Worm (Caenorhabditis elegans): ENCODE results near the gene clec-205.
A peak's percentile ranks its signal among the peaks of the same experiment; 100 is the strongest.

The clec-205 gene

ce11 chrV:1760682-1761081, at the start of gene clec-205:
Gene clec-205 (plus strand): TSS chrV:1760893.
- TF ChIP-seq zip-2 (tag; optimal IDR thresholded peaks at IDR 0.05) (no peak), pqm-1 (tag; optimal IDR thresholded peaks at IDR 0.05) (peak; percentile 53), unc-62 (GFP tag; optimal IDR thresholded peaks at IDR 0.05 in 1 of 2) (no peak), unc-62 (tag; optimal IDR thresholded peaks at IDR 0.05) (no peak), pha-4 (GFP tag; IDR thresholded peaks at IDR 0.05) (no peak), pha-4 (tag; optimal IDR thresholded peaks at IDR 0.05) (no peak), R02D3.7 (tag; optimal IDR thresholded peaks at IDR 0.05) (no peak), spr-3 (GFP tag; optimal IDR thresholded peaks at IDR 0.05) (no peak), set-16 (GFP tag; IDR thresholded peaks at IDR 0.05) (no peak), ceh-62 (tag; optimal IDR thresholded peaks at IDR 0.05) (no peak), ceh-44 (GFP tag; IDR thresholded peaks at IDR 0.05) (no peak), mxl-3 (GFP tag; optimal IDR thresholded peaks at IDR 0.05) (no peak), F44E2.7 (GFP tag; IDR thresholded peaks at IDR 0.05) (no peak), hmg-1.1 (GFP tag; IDR thresholded peaks at IDR 0.05) (no peak), nhr-102 (tag; optimal IDR thresholded peaks at IDR 0.05) (no peak), lir-3 (tag; optimal IDR thresholded peaks at IDR 0.05) (no peak), mdt-29 (GFP tag; IDR thresholded peaks at IDR 0.05) (no peak), hlh-11 (tag; optimal IDR thresholded peaks at IDR 0.05) (no peak), T26A8.4 (GFP tag; IDR thresholded peaks at IDR 0.05) (no peak), Y75B8A.6 (GFP tag; IDR thresholded peaks at IDR 0.05) (no peak), attf-4 (tag; optimal IDR thresholded peaks at IDR 0.05) (no peak), sdz-12 (GFP tag; optimal IDR thresholded peaks at IDR 0.05) (no peak), dmd-6 (GFP tag; IDR thresholded peaks at IDR 0.05) (peak; percentile 36; the same call in 1 of the 2 replicates), zag-1 (tag; optimal IDR thresholded peaks at IDR 0.05) (no peak), ctbp-1 (GFP tag; IDR thresholded peaks at IDR 0.05) (no peak), F10B5.3 (tag; optimal IDR thresholded peaks at IDR 0.05) (no peak), nhr-11 (tag; optimal IDR thresholded peaks at IDR 0.05) (no peak), ceh-32 (tag; optimal IDR thresholded peaks at IDR 0.05; ENCODE audit: poor library complexity) (no peak), skn-1 (tag; optimal IDR thresholded peaks at IDR 0.05) (no peak), nhr-28 (tag; optimal IDR thresholded peaks at IDR 0.05) (peak; percentile 39), dmd-9 (GFP tag; IDR thresholded peaks at IDR 0.05) (no peak), ces-1 (GFP tag; optimal IDR thresholded peaks at IDR 0.05) (no peak), hif-1 (tag; optimal IDR thresholded peaks at IDR 0.05) (no peak), fos-1 (tag; optimal IDR thresholded peaks at IDR 0.05) (no peak), nhr-237 (tag; optimal IDR thresholded peaks at IDR 0.05) (no peak), dpl-1 (GFP tag; optimal IDR thresholded peaks at IDR 0.05) (no peak), duxl-1 (tag; optimal IDR thresholded peaks at IDR 0.05; ENCODE audit: poor library complexity) (no peak), nhr-10 (tag; optimal IDR thresholded peaks at IDR 0.05) (no peak), nhr-77 (tag; optimal IDR thresholded peaks at IDR 0.05) (peak; percentile 1), daf-16 (GFP tag; optimal IDR thresholded peaks at IDR 0.05) (no peak), daf-16 (tag; optimal IDR thresholded peaks at IDR 0.05) (peak; percentile 86), lin-1 (GFP tag; IDR thresholded peaks at IDR 0.05) (no peak), fkh-10 (GFP tag; optimal IDR thresholded peaks at IDR 0.05) (no peak), zip-11 (GFP tag; IDR thresholded peaks at IDR 0.05) (no peak)

- TF ChIP-seq saeg-2 (GFP tag; IDR thresholded peaks at IDR 0.05) = no peak
- TF ChIP-seq sdz-12 (GFP tag; optimal IDR thresholded peaks at IDR 0.05) = no peak
- TF ChIP-seq madf-9 (GFP tag; conservative IDR thresholded peaks at IDR 0.05) = no peak
- TF ChIP-seq snpc-4 (tag; optimal IDR thresholded peaks at IDR 0.05) = no peak
- TF ChIP-seq skn-1 (tag; optimal IDR thresholded peaks at IDR 0.05) = no peak
- no peak for TF ChIP-seq pha-4 (GFP tag; IDR thresholded peaks at IDR 0.05)
- TF ChIP-seq pha-4 (tag; optimal IDR thresholded peaks at IDR 0.05) = no peak
- TF ChIP-seq daf-8 (GFP tag; IDR thresholded peaks at IDR 0.05) = no peak
- TF ChIP-seq attf-4 (tag; optimal IDR thresholded peaks at IDR 0.05) = no peak
Measured at ce11 chrV:1710909-1711308, 49.8 kb upstream of the clec-205 start, which contains the start of gene srw-100. Gene srw-100 (plus strand): TSS chrV:1711209.
